Fruit fly (Drosophila melanogaster) S2 (cell line): ENCODE results near the gene Osi5.

Experiments
- CG8478 ChIP-seq: fragments of >200 bp; optimal IDR thresholded peaks from 2 replicates; lab custom pipeline; 2018
- CTCF ChIP-seq, 2 experiments: fragments of >200 bp; optimal IDR thresholded peaks; 2 replicates each; lab custom pipeline; 2018

Gene Osi5

dm6 chr3R:6263658-6264057 lies 36.3 kb downstream of the Osi5 start, which contains the start of gene Osi10a:
Osi10a (plus strand) TSS chr3R:6263958.
- TF ChIP-seq CTCF (optimal IDR thresholded peaks at IDR 0.05; lab: Kevin White, UChicago) = no peak
- TF ChIP-seq CG8478 (lab: Kevin White, UChicago) = no peak

dm6 chr3R:6265890-6266289 lies 38.6 kb downstream of the Osi5 start, which contains the start of gene Osi10b:
Osi10b (plus strand) TSS chr3R:6266190.
- no peak for TF ChIP-seq CTCF (optimal IDR thresholded peaks at IDR 0.05; lab: Kevin White, UChicago)
- TF ChIP-seq CG8478 (lab: Kevin White, UChicago) = no peak

- TF ChIP-seq CG8478 (lab: Kevin White, UChicago) (no peak), CTCF (optimal IDR thresholded peaks at IDR 0.05; lab: Kevin White, UChicago) (no peak)
Measured at dm6 chr3R:6268657-6269056, 41.3 kb downstream of the Osi5 start, which contains the start of gene Osi11. Osi11 (minus strand) TSS chr3R:6268757.

- no peak for TF ChIP-seq CTCF (optimal IDR thresholded peaks at IDR 0.05; lab: Kevin White, UChicago)
- TF ChIP-seq CG8478 (lab: Kevin White, UChicago) = no peak
Measured at dm6 chr3R:6269986-6270385, 42.7 kb downstream of the Osi5 start.

DNA sequence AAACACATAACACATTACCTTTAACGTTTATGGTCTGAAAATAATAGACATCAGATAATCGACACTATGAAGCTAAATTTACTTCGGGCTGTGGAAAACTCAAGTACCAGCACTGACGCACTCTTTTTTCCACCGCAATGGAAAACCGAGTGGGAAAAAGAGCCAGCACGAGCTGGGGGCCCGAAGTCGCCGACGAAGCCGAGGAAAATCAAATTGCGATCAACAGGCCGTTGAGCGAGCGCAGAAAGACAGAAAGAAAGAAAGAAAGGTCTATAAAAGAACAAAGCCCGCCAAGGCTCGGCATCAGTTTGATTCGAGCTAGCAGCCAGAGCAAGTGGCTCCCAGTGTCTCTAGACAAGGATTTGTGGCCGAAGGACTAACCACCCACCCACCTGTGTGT lies 50.9 kb downstream of the Osi5 start, which contains the start of gene Osi12:
Gene Osi12, plus strand, starts transcription at position 301 of the 400 bp plus-strand sequence.
- TF ChIP-seq CG8478 (lab: Kevin White, UChicago) (no peak), CTCF (optimal IDR thresholded peaks at IDR 0.05; lab: Kevin White, UChicago) (no peak)
